Worm (Caenorhabditis elegans): ENCODE measurements around the gene his-2.

DNA sequence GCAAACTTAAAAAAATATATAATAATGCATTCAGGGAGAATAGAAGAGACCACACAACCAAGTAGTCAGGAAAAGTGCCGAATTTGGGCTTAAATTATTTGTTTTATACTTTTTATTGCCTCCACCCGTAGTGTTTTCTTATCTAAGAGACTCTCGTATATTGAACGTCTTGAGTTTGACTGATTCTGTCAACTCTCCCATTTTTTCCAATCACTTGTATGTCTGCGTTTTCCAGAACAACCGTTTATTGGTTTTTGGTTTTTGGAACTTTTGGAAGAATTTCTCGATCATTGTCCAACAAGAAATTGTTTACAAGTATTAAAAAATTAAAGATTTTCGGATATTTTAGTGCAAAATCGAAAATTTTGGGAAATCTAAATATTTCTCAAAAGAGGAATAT, 1.6 kb upstream of the his-2 start:
- TF ChIP-seq W03F9.2 (tag; optimal IDR thresholded peaks at IDR 0.05) (no peak), him-1 (tag; optimal IDR thresholded peaks at IDR 0.05) (no peak), dao-5 (tag; optimal IDR thresholded peaks at IDR 0.05) (no peak)
